Worm (Caenorhabditis elegans): ENCODE measurements around the gene pbo-1.

Gene pbo-1

ce11 chrIII:2698740-2699139 lies 12.5 kb upstream of the pbo-1 start, which contains the start of gene slc-30A9:
slc-30A9 (minus strand) TSS chrIII:2698817.
- TF ChIP-seq ztf-29 (GFP tag; IDR thresholded peaks at IDR 0.05) (no peak), ref-1 (GFP tag; conservative IDR thresholded peaks at IDR 0.05) (no peak), T22C8.4 (GFP tag; IDR thresholded peaks at IDR 0.05) (no peak), flt-1 (GFP tag; IDR thresholded peaks at IDR 0.05) (no peak), tab-1 (GFP tag; IDR thresholded peaks at IDR 0.05) (no peak), klf-2 (GFP tag; conservative IDR thresholded peaks at IDR 0.05) (no peak), cog-1 (tag; optimal IDR thresholded peaks at IDR 0.05) (no peak), ztf-23 (GFP tag; IDR thresholded peaks at IDR 0.05) (no peak), med-1 (GFP tag; optimal IDR thresholded peaks at IDR 0.05; ENCODE audit: insufficient read depth) (no peak)

ce11 chrIII:2687412-2687811 lies 1.1 kb upstream of the pbo-1 start:
- no peak for TF ChIP-seq ref-1 (GFP tag; conservative IDR thresholded peaks at IDR 0.05)
- no peak for TF ChIP-seq med-1 (GFP tag; optimal IDR thresholded peaks at IDR 0.05; ENCODE audit: insufficient read depth)
- no peak for TF ChIP-seq flt-1 (GFP tag; IDR thresholded peaks at IDR 0.05)
- no peak for TF ChIP-seq klf-2 (GFP tag; conservative IDR thresholded peaks at IDR 0.05)
- TF ChIP-seq cog-1 (tag; optimal IDR thresholded peaks at IDR 0.05): no peak
- no peak for TF ChIP-seq T22C8.4 (GFP tag; IDR thresholded peaks at IDR 0.05)
- no peak for TF ChIP-seq tab-1 (GFP tag; IDR thresholded peaks at IDR 0.05)

- TF ChIP-seq med-1 (GFP tag; optimal IDR thresholded peaks at IDR 0.05; ENCODE audit: insufficient read depth): no peak
- TF ChIP-seq flt-1 (GFP tag; IDR thresholded peaks at IDR 0.05): no peak
- TF ChIP-seq ztf-29 (GFP tag; IDR thresholded peaks at IDR 0.05): no peak
- TF ChIP-seq T22C8.4 (GFP tag; IDR thresholded peaks at IDR 0.05): no peak
- no peak for TF ChIP-seq tab-1 (GFP tag; IDR thresholded peaks at IDR 0.05)
- no peak for TF ChIP-seq ref-1 (GFP tag; conservative IDR thresholded peaks at IDR 0.05)
- TF ChIP-seq cog-1 (tag; optimal IDR thresholded peaks at IDR 0.05): no peak
- TF ChIP-seq ztf-23 (GFP tag; IDR thresholded peaks at IDR 0.05): no peak
- no peak for TF ChIP-seq klf-2 (GFP tag; conservative IDR thresholded peaks at IDR 0.05)
Measured at ce11 chrIII:2686663-2687062, 400 bp upstream of the pbo-1 start.

ce11 chrIII:2683403-2683802 lies 2.9 kb downstream of the pbo-1 start:
- TF ChIP-seq ztf-29 (GFP tag; IDR thresholded peaks at IDR 0.05) (peak; percentile 67; the same call in 1 of the 2 replicates), klf-2 (GFP tag; conservative IDR thresholded peaks at IDR 0.05) (no peak)

ce11 chrIII:2681559-2681958 lies 4.7 kb downstream of the pbo-1 start:
- no peak for TF ChIP-seq ztf-29 (GFP tag; IDR thresholded peaks at IDR 0.05)
- TF ChIP-seq klf-2 (GFP tag; conservative IDR thresholded peaks at IDR 0.05): no peak
- TF ChIP-seq tab-1 (GFP tag; IDR thresholded peaks at IDR 0.05): no peak
- no peak for TF ChIP-seq T22C8.4 (GFP tag; IDR thresholded peaks at IDR 0.05)
- no peak for TF ChIP-seq flt-1 (GFP tag; IDR thresholded peaks at IDR 0.05)
- TF ChIP-seq ref-1 (GFP tag; conservative IDR thresholded peaks at IDR 0.05): no peak
- TF ChIP-seq med-1 (GFP tag; optimal IDR thresholded peaks at IDR 0.05; ENCODE audit: insufficient read depth): no peak
- TF ChIP-seq cog-1 (tag; optimal IDR thresholded peaks at IDR 0.05): no peak
- TF ChIP-seq ztf-23 (GFP tag; IDR thresholded peaks at IDR 0.05): no peak

- no peak for TF ChIP-seq ztf-29 (GFP tag; IDR thresholded peaks at IDR 0.05)
- no peak for TF ChIP-seq cog-1 (tag; optimal IDR thresholded peaks at IDR 0.05)
- TF ChIP-seq ztf-23 (GFP tag; IDR thresholded peaks at IDR 0.05): no peak
- no peak for TF ChIP-seq ref-1 (GFP tag; conservative IDR thresholded peaks at IDR 0.05)
- no peak for TF ChIP-seq med-1 (GFP tag; optimal IDR thresholded peaks at IDR 0.05; ENCODE audit: insufficient read depth)
- no peak for TF ChIP-seq T22C8.4 (GFP tag; IDR thresholded peaks at IDR 0.05)
- TF ChIP-seq klf-2 (GFP tag; conservative IDR thresholded peaks at IDR 0.05): no peak
Measured at ce11 chrIII:2679362-2679761, 6.9 kb downstream of the pbo-1 start.

ce11 chrIII:2678017-2678416 lies 8.2 kb downstream of the pbo-1 start:
- no peak for TF ChIP-seq med-1 (GFP tag; optimal IDR thresholded peaks at IDR 0.05; ENCODE audit: insufficient read depth)
- TF ChIP-seq flt-1 (GFP tag; IDR thresholded peaks at IDR 0.05): 0 out of 2 replicates have a peak, but pooled peaks have one; percentile 13

- no peak for TF ChIP-seq cog-1 (tag; optimal IDR thresholded peaks at IDR 0.05)
- TF ChIP-seq flt-1 (GFP tag; IDR thresholded peaks at IDR 0.05): no peak
- TF ChIP-seq ref-1 (GFP tag; conservative IDR thresholded peaks at IDR 0.05): no peak
- TF ChIP-seq T22C8.4 (GFP tag; IDR thresholded peaks at IDR 0.05): no peak
- no peak for TF ChIP-seq klf-2 (GFP tag; conservative IDR thresholded peaks at IDR 0.05)
- no peak for TF ChIP-seq tab-1 (GFP tag; IDR thresholded peaks at IDR 0.05)
- no peak for TF ChIP-seq ztf-29 (GFP tag; IDR thresholded peaks at IDR 0.05)
- no peak for TF ChIP-seq med-1 (GFP tag; optimal IDR thresholded peaks at IDR 0.05; ENCODE audit: insufficient read depth)
- no peak for TF ChIP-seq ztf-23 (GFP tag; IDR thresholded peaks at IDR 0.05)
Measured at ce11 chrIII:2676097-2676496, 10.2 kb downstream of the pbo-1 start.

- TF ChIP-seq ref-1 (GFP tag; conservative IDR thresholded peaks at IDR 0.05) (no peak), cog-1 (tag; optimal IDR thresholded peaks at IDR 0.05) (no peak), tab-1 (GFP tag; IDR thresholded peaks at IDR 0.05) (0 out of 2 replicates have a peak, but pooled peaks have one; percentile 60), ztf-29 (GFP tag; IDR thresholded peaks at IDR 0.05) (peak; percentile 62; the same call in 1 of the 2 replicates), T22C8.4 (GFP tag; IDR thresholded peaks at IDR 0.05) (no peak)
Measured at ce11 chrIII:2675449-2675848, 10.8 kb downstream of the pbo-1 start.

ce11 chrIII:2657783-2658182 lies 28.5 kb downstream of the pbo-1 start, which contains the start of gene let-805:
let-805 (plus strand) TSS chrIII:2658083.
- TF ChIP-seq ztf-29 (GFP tag; IDR thresholded peaks at IDR 0.05) (no peak), flt-1 (GFP tag; IDR thresholded peaks at IDR 0.05) (no peak), ref-1 (GFP tag; conservative IDR thresholded peaks at IDR 0.05) (no peak), med-1 (GFP tag; optimal IDR thresholded peaks at IDR 0.05; ENCODE audit: insufficient read depth) (no peak), cog-1 (tag; optimal IDR thresholded peaks at IDR 0.05) (no peak), ztf-23 (GFP tag; IDR thresholded peaks at IDR 0.05) (no peak)

ce11 chrIII:2656168-2656567 lies 30.1 kb downstream of the pbo-1 start:
- TF ChIP-seq ref-1 (GFP tag; conservative IDR thresholded peaks at IDR 0.05) (0 out of 2 replicates have a peak, but pooled peaks have one; percentile 21), flt-1 (GFP tag; IDR thresholded peaks at IDR 0.05) (no peak)

Measured in whole organism, midembryonic.